Fruit fly (Drosophila melanogaster): ENCODE results near the gene CG13367.

DNA sequence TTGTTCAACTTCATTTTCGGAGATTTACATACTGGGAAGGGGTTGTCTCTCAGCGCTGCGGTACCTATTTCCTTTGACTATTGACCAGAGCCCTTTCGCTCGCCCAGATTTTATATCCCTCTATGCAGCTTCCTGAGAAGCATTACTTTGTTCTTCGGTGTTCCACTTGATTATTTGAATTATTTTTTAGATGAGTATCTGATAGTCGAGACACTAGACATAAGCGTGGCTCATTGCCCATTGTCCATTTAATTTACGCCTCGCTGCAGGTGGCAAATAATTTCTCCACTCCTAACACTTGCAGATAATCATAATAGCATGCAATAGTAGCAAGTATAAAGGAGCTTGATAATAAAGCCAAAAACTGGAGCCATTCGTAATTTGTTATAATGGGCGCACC lies 50.2 kb downstream of the CG13367 start:
- no peak for TF ChIP-seq Hr78 (GFP tag; optimal IDR thresholded peaks at IDR 0.05)
- no peak for TF ChIP-seq dl (GFP tag; optimal IDR thresholded peaks at IDR 0.05; ENCODE audit: insufficient read depth in 1 of 2, partially characterized antibody in 2 of 2)
- no peak for TF ChIP-seq h (GFP tag; optimal IDR thresholded peaks at IDR 0.05)
- no peak for TF ChIP-seq Hnf4 (GFP tag; optimal IDR thresholded peaks at IDR 0.05)
- TF ChIP-seq br (GFP tag; optimal IDR thresholded peaks at IDR 0.05), result no peak
- no peak for TF ChIP-seq psq (GFP tag; optimal IDR thresholded peaks at IDR 0.05)
- TF ChIP-seq OdsH (GFP tag; optimal IDR thresholded peaks at IDR 0.05), result no peak
- no peak for TF ChIP-seq ey (GFP tag; optimal IDR thresholded peaks at IDR 0.05)
- TF ChIP-seq dsf (GFP tag; optimal IDR thresholded peaks at IDR 0.05; ENCODE audit: borderline replicate concordance), result no peak
- no peak for TF ChIP-seq Myc (optimal IDR thresholded peaks at IDR 0.05)

Measured in whole organism, wandering third instar larva.